Fruit fly (Drosophila melanogaster) whole organism, embryonic: Measurements from ENCODE around the gene Trim9.

Source experiments
- Aef1 ChIP-seq: fragments of 200-800 bp; sonication (Bioruptor generic); IDR thresholded peaks from 3 replicates; pipeline ENCODE4 v1.3.6; 2022; ENCODE audit warnings: missing biosample characterization, missing genetic modification characterization
- CG17385 ChIP-seq: fragments of 200-800 bp; sonication (Bioruptor generic); optimal IDR thresholded peaks from 3 replicates; lab custom pipeline; 2018; ENCODE audit warnings: missing biosample characterization, mild to moderate bottlenecking, missing genetic modification characterization
- CG7357 ChIP-seq: fragments of 200-800 bp; sonication (Bioruptor generic); IDR thresholded peaks from 3 replicates; pipeline ENCODE4 v1.3.6; 2022; ENCODE audit warnings: missing biosample characterization, missing genetic modification characterization
- Hr39 ChIP-seq: fragments of >200 bp; optimal IDR thresholded peaks from 2 replicates; lab custom pipeline; 2017
- crol ChIP-seq: fragments of 200-800 bp; sonication (Bioruptor generic); IDR thresholded peaks from 2 replicates; pipeline ENCODE4 v1.3.6; 2022; ENCODE audit warnings: missing biosample characterization, missing genetic modification characterization
- dati ChIP-seq: fragments of 200-800 bp; sonication (Bioruptor generic); IDR thresholded peaks from 2 replicates; pipeline ENCODE4 v1.3.6; 2022; ENCODE audit warnings: missing biosample characterization, missing genetic modification characterization

Gene Trim9

dm6 chr2L:10676933-10677714 lies 132.4 kb downstream of the Trim9 start, which contains the start of gene CG17104 (continued):
- peak; percentile 34 for TF ChIP-seq CG17385 (GFP tag; lab: Kevin White, UChicago)
- TF ChIP-seq dati (GFP tag; lab: Robert Waterston, UW), result no peak
- TF ChIP-seq crol (GFP tag; lab: Robert Waterston, UW), result no peak
- TF ChIP-seq Hr39, result no peak
- TF ChIP-seq Aef1 (GFP tag; lab: Robert Waterston, UW), result peak; percentile 35; the same call in 1 of the 3 replicates
- TF ChIP-seq CG7357 (GFP tag; lab: Robert Waterston, UW), result no peak
